Fruit fly (Drosophila melanogaster): ENCODE data around the gene CG3402.

DNA sequence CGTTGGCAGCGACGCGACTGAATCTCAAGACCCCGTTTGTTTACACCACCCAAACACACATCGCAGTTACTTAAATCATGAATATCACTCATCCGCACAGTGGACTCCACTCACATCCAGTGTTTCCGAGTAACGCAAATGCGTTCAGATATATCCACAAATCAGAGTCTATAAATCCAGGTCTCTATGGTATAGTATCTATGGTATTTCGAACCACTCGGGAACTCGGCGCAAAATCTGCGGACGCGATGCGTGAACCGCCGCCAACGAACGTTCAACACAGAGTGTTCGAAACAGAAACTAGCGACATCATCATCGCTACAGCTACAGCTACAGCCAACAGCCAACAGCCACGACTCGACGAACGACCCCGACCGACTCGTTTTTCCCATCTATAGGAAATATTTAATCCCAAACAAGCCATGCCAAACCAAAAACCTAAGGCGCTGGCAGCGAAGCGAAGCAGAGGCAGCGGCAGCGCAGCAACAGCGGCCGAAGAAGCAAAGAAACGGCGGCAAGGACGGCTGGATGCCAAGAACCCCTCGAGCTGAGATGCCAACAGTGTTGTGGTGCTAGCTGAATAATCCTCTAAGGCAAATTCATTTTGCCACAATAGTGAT is 46.2 kb upstream of the CG3402 start, which contains the start of gene CG13894:
- no peak for TF ChIP-seq usp (GFP tag; optimal IDR thresholded peaks at IDR 0.05)
- TF ChIP-seq pan (optimal IDR thresholded peaks at IDR 0.05) = no peak
- TF ChIP-seq EcR (GFP tag; optimal IDR thresholded peaks at IDR 0.05) = no peak
- no peak for TF ChIP-seq CG8478 (optimal IDR thresholded peaks at IDR 0.05)
- TF ChIP-seq psq (optimal IDR thresholded peaks at IDR 0.05) = no peak
